Fruit fly (Drosophila melanogaster): Measurements from ENCODE around the gene Psf1.
A peak's percentile ranks its signal among the peaks of the same experiment; 100 is the strongest.

Gene Psf1

DNA sequence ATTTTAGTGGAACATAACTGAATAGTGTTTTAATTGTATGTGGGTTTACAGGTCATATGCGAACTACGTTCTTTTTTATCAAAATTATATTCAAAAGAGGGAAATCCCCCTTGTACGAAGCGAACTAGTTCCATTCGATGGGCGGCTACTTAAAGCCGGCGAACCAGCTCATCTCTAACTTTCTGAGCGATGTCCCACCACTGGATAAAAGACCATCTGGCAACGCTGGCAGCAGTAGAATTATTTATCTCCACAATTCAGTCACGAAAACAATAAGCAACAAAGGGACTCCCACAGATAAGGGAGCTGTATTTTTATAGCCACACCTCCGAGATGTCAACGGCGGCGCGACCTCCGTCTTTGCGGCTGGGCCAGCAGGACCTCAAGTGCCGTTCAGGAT lies 48.2 kb upstream of the Psf1 start, which contains the start of gene Rabex-5 (continued):
- no peak for TF ChIP-seq CG11504 (tag; optimal IDR thresholded peaks at IDR 0.05)
- peak; percentile 50 for TF ChIP-seq zfh2 (GFP tag; optimal IDR thresholded peaks at IDR 0.05)
- no peak for TF ChIP-seq ara (GFP tag; IDR thresholded peaks at IDR 0.05)
- TF ChIP-seq Sox100B (GFP tag; optimal IDR thresholded peaks at IDR 0.05), result no peak
- no peak for TF ChIP-seq maf-S (GFP tag; optimal IDR thresholded peaks at IDR 0.05)
- peak; percentile 74 for TF ChIP-seq Sry-β (GFP tag; optimal IDR thresholded peaks at IDR 0.05)
- TF ChIP-seq nerfin-2 (GFP tag; IDR thresholded peaks at IDR 0.05; ENCODE audit: partially characterized antibody), result peak; percentile 68
- TF ChIP-seq run (tag; optimal IDR thresholded peaks at IDR 0.05), result no peak
- peak; percentile 19 for TF ChIP-seq CG4424 (GFP tag; optimal IDR thresholded peaks at IDR 0.05)
- TF ChIP-seq rib (GFP tag; IDR thresholded peaks at IDR 0.05), result no peak
- TF ChIP-seq pho (GFP tag; optimal IDR thresholded peaks at IDR 0.05), result peak; percentile 33
- peak; percentile 14 for TF ChIP-seq ems (GFP tag; optimal IDR thresholded peaks at IDR 0.05)
- no peak for TF ChIP-seq CG12744 (GFP tag; optimal IDR thresholded peaks at IDR 0.05)
- no peak for TF ChIP-seq CG15696 (tag; optimal IDR thresholded peaks at IDR 0.05)
- TF ChIP-seq CG12155 (GFP tag; optimal IDR thresholded peaks at IDR 0.05), result peak; percentile 45
- no peak for TF ChIP-seq CG8359 (GFP tag; optimal IDR thresholded peaks at IDR 0.05; ENCODE audit: borderline replicate concordance)
- no peak for TF ChIP-seq Camta (GFP tag; optimal IDR thresholded peaks at IDR 0.05)
- no peak for TF ChIP-seq CG11723 (GFP tag; optimal IDR thresholded peaks at IDR 0.05)
- TF ChIP-seq Nf-YB (GFP tag; optimal IDR thresholded peaks at IDR 0.05), result no peak
- peak; percentile 9 for TF ChIP-seq CG10979 (tag; optimal IDR thresholded peaks at IDR 0.05)
- TF ChIP-seq insv (GFP tag; optimal IDR thresholded peaks at IDR 0.05), result no peak
- TF ChIP-seq Fer3 (tag; optimal IDR thresholded peaks at IDR 0.05), result no peak
- TF ChIP-seq ssp (GFP tag; IDR thresholded peaks at IDR 0.05), result no peak
- TF ChIP-seq CG10654 (GFP tag; optimal IDR thresholded peaks at IDR 0.05), result peak; percentile 31
- no peak for TF ChIP-seq sug (tag; optimal IDR thresholded peaks at IDR 0.05)
- no peak for TF ChIP-seq lov (optimal IDR thresholded peaks at IDR 0.05)
- no peak for TF ChIP-seq lov (GFP tag; IDR thresholded peaks at IDR 0.05)
- no peak for TF ChIP-seq croc (GFP tag; conservative IDR thresholded peaks at IDR 0.05)
- TF ChIP-seq CG3847 (GFP tag; IDR thresholded peaks at IDR 0.05), result peak; percentile 65
- TF ChIP-seq twi (tag; optimal IDR thresholded peaks at IDR 0.05), result peak; percentile 36
- peak; percentile 41; the same call in 1 of the 2 replicates for TF ChIP-seq CG2129 (GFP tag; IDR thresholded peaks at IDR 0.05; ENCODE audit: partially characterized antibody)
- no peak for TF ChIP-seq CG1602 (GFP tag; optimal IDR thresholded peaks at IDR 0.05)
- TF ChIP-seq ham (GFP tag; IDR thresholded peaks at IDR 0.05), result no peak
- TF ChIP-seq CTCF (GFP tag; optimal IDR thresholded peaks at IDR 0.05), result no peak
- no peak for TF ChIP-seq mirr (GFP tag; optimal IDR thresholded peaks at IDR 0.05)
- TF ChIP-seq ash1 (GFP tag; optimal IDR thresholded peaks at IDR 0.05), result no peak
- TF ChIP-seq hb (GFP tag; IDR thresholded peaks at IDR 0.05; ENCODE audit: partially characterized antibody), result peak; percentile 71; the same call in 2 of the 3 replicates
- no peak for TF ChIP-seq CG11695 (GFP tag; IDR thresholded peaks at IDR 0.05)
- TF ChIP-seq CG9437 (GFP tag; optimal IDR thresholded peaks at IDR 0.05), result no peak
- TF ChIP-seq jumu (GFP tag; optimal IDR thresholded peaks at IDR 0.05), result no peak
- TF ChIP-seq Scr (GFP tag; IDR thresholded peaks at IDR 0.05; ENCODE audit: partially characterized antibody), result peak; percentile 86
- no peak for TF ChIP-seq CG12299 (tag; optimal IDR thresholded peaks at IDR 0.05)
- no peak for TF ChIP-seq kay (GFP tag; optimal IDR thresholded peaks at IDR 0.05)
- TF ChIP-seq CG8944 (GFP tag; optimal IDR thresholded peaks at IDR 0.05), result peak; percentile 45
- TF ChIP-seq chif (GFP tag; optimal IDR thresholded peaks at IDR 0.05), result peak in 1 of 2 experiments; percentile 29
- no peak for TF ChIP-seq CG10274 (GFP tag; optimal IDR thresholded peaks at IDR 0.05)
- TF ChIP-seq CG11093 (GFP tag; IDR thresholded peaks at IDR 0.05), result no peak
- peak; percentile 46 for TF ChIP-seq CG13894 (tag; optimal IDR thresholded peaks at IDR 0.05)
- TF ChIP-seq lab (GFP tag; optimal IDR thresholded peaks at IDR 0.05), result no peak
- no peak for TF ChIP-seq ac (GFP tag; optimal IDR thresholded peaks at IDR 0.05)
- 0 out of 2 replicates have a peak, but pooled peaks have one; percentile 14 for TF ChIP-seq al (GFP tag; IDR thresholded peaks at IDR 0.05)
- TF ChIP-seq bbx (GFP tag; IDR thresholded peaks at IDR 0.05; ENCODE audit: partially characterized antibody), result peak; percentile 89
